Fruit fly (Drosophila melanogaster): Measurements from ENCODE around the gene Invadolysin.

DNA sequence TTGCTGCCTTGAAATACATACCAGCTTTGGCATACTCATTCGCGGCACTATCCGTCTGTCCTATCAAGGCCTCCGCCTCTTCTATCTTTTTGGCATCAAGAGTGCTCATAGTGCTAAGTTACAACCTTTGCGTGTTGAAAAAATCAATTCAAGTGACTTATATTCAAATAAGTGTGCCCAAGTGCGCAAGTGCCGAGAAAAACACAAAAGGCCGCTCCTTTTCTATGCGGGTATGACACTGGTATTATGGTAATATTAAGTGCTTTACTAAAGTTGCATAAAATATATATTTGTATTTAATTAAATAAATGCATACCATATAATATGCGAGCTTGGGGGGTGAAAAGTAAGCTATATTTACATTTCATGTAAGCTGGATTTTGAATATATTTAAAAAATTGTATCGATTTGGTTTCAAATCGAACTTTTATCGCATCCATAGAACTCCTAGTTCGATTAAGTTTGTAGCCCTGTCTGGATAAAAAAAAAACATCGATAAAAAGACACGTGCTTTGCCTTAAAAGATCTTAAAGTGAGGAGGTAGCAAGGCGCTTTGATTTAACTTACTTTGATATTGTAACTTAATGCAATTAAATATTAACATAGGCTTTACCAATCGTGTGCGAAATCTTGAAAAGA is 23.1 kb upstream of the Invadolysin start, which contains the start of the genes gammaSnap2 and ATPsynepsilonL:
- TF ChIP-seq CG33017 (tag; optimal IDR thresholded peaks at IDR 0.05) = no peak
- TF ChIP-seq CG14711 (tag; optimal IDR thresholded peaks at IDR 0.05) = no peak
- no peak for TF ChIP-seq ovo (GFP tag; optimal IDR thresholded peaks at IDR 0.05)
- TF ChIP-seq Hr96 (GFP tag; optimal IDR thresholded peaks at IDR 0.05) = no peak
- no peak for TF ChIP-seq CG11617 (GFP tag; optimal IDR thresholded peaks at IDR 0.05)
- no peak for TF ChIP-seq Clk (GFP tag; optimal IDR thresholded peaks at IDR 0.05)
- TF ChIP-seq pad (GFP tag; optimal IDR thresholded peaks at IDR 0.05) = no peak
- no peak for TF ChIP-seq bab1 (GFP tag; optimal IDR thresholded peaks at IDR 0.05)
- no peak for TF ChIP-seq CG5204 (GFP tag; optimal IDR thresholded peaks at IDR 0.05)
- no peak for TF ChIP-seq cnc (optimal IDR thresholded peaks at IDR 0.05)
- TF ChIP-seq toe (GFP tag; optimal IDR thresholded peaks at IDR 0.05) = no peak
- TF ChIP-seq kay (GFP tag; ENCODE audit: borderline replicate concordance) = no peak
